Fruit fly (Drosophila melanogaster) whole organism, embryonic: ENCODE results near the gene CG3662.

ENCODE experiments used
- CG11247 ChIP-seq: fragments of 200-800 bp; sonication (Bioruptor generic); IDR thresholded peaks from 2 replicates; pipeline ENCODE4 v1.3.6; 2022; ENCODE audit warnings: missing biosample characterization, missing genetic modification characterization
- CG12071 ChIP-seq: fragments of 200-800 bp; sonication (Bioruptor generic); optimal IDR thresholded peaks from 3 replicates; lab custom pipeline; 2018; ENCODE audit warnings: missing biosample characterization, mild to moderate bottlenecking, missing genetic modification characterization
- CG12104 ChIP-seq: fragments of 200-800 bp; sonication (Bioruptor generic); optimal IDR thresholded peaks from 3 replicates; lab custom pipeline; 2016; ENCODE audit warnings: missing biosample characterization, missing genetic modification characterization
- CG12219 ChIP-seq: fragments of 200-800 bp; sonication (Bioruptor generic); optimal IDR thresholded peaks from 3 replicates; lab custom pipeline; 2018; ENCODE audit warnings: missing biosample characterization, mild to moderate bottlenecking, missing genetic modification characterization
- CG13123 ChIP-seq: fragments of 200-800 bp; sonication (Bioruptor generic); optimal IDR thresholded peaks from 2 replicates; lab custom pipeline; 2016; ENCODE audit warnings: missing biosample characterization, missing genetic modification characterization
- CG14050 ChIP-seq: fragments of 200-800 bp; sonication (Bioruptor generic); IDR thresholded peaks from 3 replicates; pipeline ENCODE4 v1.3.6; 2022; ENCODE audit warnings: missing biosample characterization, missing genetic modification characterization
- CG1529 ChIP-seq: fragments of 200-800 bp; sonication (Bioruptor generic); optimal IDR thresholded peaks from 3 replicates; lab custom pipeline; 2018; ENCODE audit warnings: missing biosample characterization, missing genetic modification characterization
- CG18764 ChIP-seq: fragments of 200-800 bp; sonication (Bioruptor generic); optimal IDR thresholded peaks from 3 replicates; lab custom pipeline; 2016; ENCODE audit warnings: missing biosample characterization, missing genetic modification characterization
- CG31224 ChIP-seq: fragments of 200-800 bp; sonication (Bioruptor generic); IDR thresholded peaks from 2 replicates; pipeline ENCODE4 v1.3.6; 2022; ENCODE audit warnings: missing biosample characterization, missing genetic modification characterization
- CG33557 ChIP-seq: fragments of 200-800 bp; sonication (Bioruptor generic); optimal IDR thresholded peaks from 2 replicates; lab custom pipeline; 2019; ENCODE audit warnings: missing biosample characterization, mild to moderate bottlenecking, missing genetic modification characterization, moderate library complexity
- CG34422 ChIP-seq: fragments of 200-800 bp; sonication (Bioruptor generic); IDR thresholded peaks from 3 replicates; pipeline ENCODE4 v1.3.6; 2022; ENCODE audit warnings: missing biosample characterization, missing genetic modification characterization
- CG6791 ChIP-seq: fragments of 200-800 bp; sonication (Bioruptor generic); IDR thresholded peaks from 3 replicates; pipeline ENCODE4 v1.3.6; 2022; ENCODE audit warnings: missing biosample characterization, missing genetic modification characterization; ENCODE audit not compliant: partially characterized antibody
- CG7357 ChIP-seq: fragments of 200-800 bp; sonication (Bioruptor generic); IDR thresholded peaks from 3 replicates; pipeline ENCODE4 v1.3.6; 2022; ENCODE audit warnings: missing biosample characterization, missing genetic modification characterization
- CG7786 ChIP-seq: fragments of 200-800 bp; sonication (Bioruptor generic); optimal IDR thresholded peaks from 2 replicates; lab custom pipeline; 2016; ENCODE audit warnings: missing biosample characterization, missing genetic modification characterization
- CkIIα-i1 ChIP-seq: fragments of 200-800 bp; sonication (Bioruptor generic); IDR thresholded peaks from 2 replicates; pipeline ENCODE4 v1.3.6; 2022; ENCODE audit warnings: missing biosample characterization, missing genetic modification characterization
- Dfd ChIP-seq, 2 experiments: fragments of >200 bp; optimal IDR thresholded peaks; 2 replicates each; lab custom pipeline; 2017; ENCODE audit warnings: missing biosample characterization in 2 of 2, missing genetic modification characterization in 2 of 2
- Doc3 ChIP-seq: fragments of 200-800 bp; sonication (Bioruptor generic); IDR thresholded peaks from 3 replicates; pipeline ENCODE4 v1.3.6; 2022; ENCODE audit warnings: missing biosample characterization, missing genetic modification characterization; ENCODE audit not compliant: partially characterized antibody
- Mes4 ChIP-seq: fragments of 200-800 bp; sonication (Bioruptor generic); optimal IDR thresholded peaks from 2 replicates; lab custom pipeline; 2016; ENCODE audit warnings: missing biosample characterization, missing genetic modification characterization
- Six4 ChIP-seq: fragments of 200-800 bp; sonication (Bioruptor generic); optimal IDR thresholded peaks from 2 replicates; lab custom pipeline; 2016; ENCODE audit warnings: missing biosample characterization, missing genetic modification characterization
- Sox100B ChIP-seq: fragments of 200-800 bp; sonication (Bioruptor generic); optimal IDR thresholded peaks from 3 replicates; lab custom pipeline; 2018; ENCODE audit warnings: missing biosample characterization, mild to moderate bottlenecking, missing genetic modification characterization
- ase ChIP-seq: fragments of 200-800 bp; sonication (Bioruptor generic); IDR thresholded peaks from 3 replicates; pipeline ENCODE4 v1.3.6; 2022; ENCODE audit warnings: missing biosample characterization, missing genetic modification characterization
- az2 ChIP-seq: fragments of 200-800 bp; sonication (Bioruptor generic); optimal IDR thresholded peaks from 3 replicates; lab custom pipeline; 2016; ENCODE audit warnings: missing biosample characterization, missing genetic modification characterization
- bowl ChIP-seq: fragments of 200-800 bp; sonication (Bioruptor generic); IDR thresholded peaks from 2 replicates; pipeline ENCODE4 v1.3.6; 2022; ENCODE audit warnings: missing biosample characterization, missing genetic modification characterization
- crp ChIP-seq, 2 experiments: fragments of 200-800 bp; sonication (Bioruptor generic); optimal IDR thresholded peaks; 2 replicates in 1 of 2; 3 replicates in 1 of 2; lab custom pipeline; 2017; ENCODE audit warnings: missing biosample characterization in 2 of 2, missing genetic modification characterization in 2 of 2, mild to moderate bottlenecking in 1 of 2, moderate library complexity in 1 of 2
- dan ChIP-seq: fragments of 200-800 bp; sonication (Bioruptor generic); IDR thresholded peaks from 2 replicates; pipeline ENCODE4 v1.3.6; 2022; ENCODE audit warnings: missing biosample characterization, missing genetic modification characterization
- ems ChIP-seq: fragments of 200-800 bp; sonication (Bioruptor generic); optimal IDR thresholded peaks from 3 replicates; lab custom pipeline; 2016; ENCODE audit warnings: missing biosample characterization, missing genetic modification characterization
- fu2 ChIP-seq: fragments of 200-800 bp; sonication (Bioruptor generic); optimal IDR thresholded peaks from 2 replicates; lab custom pipeline; 2016; ENCODE audit warnings: missing biosample characterization, missing genetic modification characterization
- gro ChIP-seq: fragments of 200-800 bp; sonication (Bioruptor generic); optimal IDR thresholded peaks from 2 replicates; lab custom pipeline; 2016; ENCODE audit warnings: missing biosample characterization, missing genetic modification characterization
- gsb-n ChIP-seq: fragments of 200-800 bp; sonication (Bioruptor generic); optimal IDR thresholded peaks from 3 replicates; lab custom pipeline; 2018; ENCODE audit warnings: missing biosample characterization, mild to moderate bottlenecking, missing genetic modification characterization
- gt ChIP-seq: fragments of 200-800 bp; sonication (Bioruptor generic); IDR thresholded peaks from 2 replicates; pipeline ENCODE4 v1.3.6; 2022; ENCODE audit warnings: missing biosample characterization, missing genetic modification characterization
- insv ChIP-seq, 2 experiments: fragments of 200-800 bp; sonication (Bioruptor generic); optimal IDR thresholded peaks; 3 replicates each; lab custom pipeline; 2016 to 2018; ENCODE audit warnings: missing biosample characterization in 2 of 2, missing genetic modification characterization in 2 of 2
- jigr1 ChIP-seq: fragments of 200-800 bp; sonication (Bioruptor generic); IDR thresholded peaks from 3 replicates; pipeline ENCODE4 v1.3.6; 2022; ENCODE audit warnings: missing biosample characterization, missing genetic modification characterization
- jing ChIP-seq: fragments of 200-800 bp; sonication (Bioruptor generic); optimal IDR thresholded peaks from 2 replicates; lab custom pipeline; 2018; ENCODE audit warnings: missing biosample characterization, mild to moderate bottlenecking, missing genetic modification characterization
- klu ChIP-seq: fragments of 200-800 bp; sonication (Bioruptor generic); IDR thresholded peaks from 2 replicates; pipeline ENCODE4 v1.3.6; 2022; ENCODE audit warnings: missing biosample characterization, missing genetic modification characterization
- knrl ChIP-seq: fragments of 200-800 bp; sonication (Bioruptor generic); IDR thresholded peaks from 3 replicates; pipeline ENCODE4 v1.3.6; 2022; ENCODE audit warnings: missing biosample characterization, missing genetic modification characterization; ENCODE audit not compliant: partially characterized antibody
- nerfin-1 ChIP-seq: fragments of 200-800 bp; sonication (Bioruptor generic); optimal IDR thresholded peaks from 3 replicates; lab custom pipeline; 2019; ENCODE audit warnings: missing biosample characterization, mild to moderate bottlenecking, missing genetic modification characterization, moderate library complexity
- oc ChIP-seq: fragments of 200-800 bp; sonication (Bioruptor generic); optimal IDR thresholded peaks from 2 replicates; lab custom pipeline; 2018; ENCODE audit warnings: missing biosample characterization, mild to moderate bottlenecking, missing genetic modification characterization, moderate library complexity
- pho ChIP-seq: fragments of 200-800 bp; sonication (Bioruptor generic); optimal IDR thresholded peaks from 2 replicates; lab custom pipeline; 2016; ENCODE audit warnings: missing biosample characterization, missing genetic modification characterization
- ranshi ChIP-seq: fragments of 200-800 bp; sonication (Bioruptor generic); IDR thresholded peaks from 2 replicates; pipeline ENCODE4 v1.3.6; 2022; ENCODE audit warnings: missing biosample characterization, missing genetic modification characterization
- sens-2 ChIP-seq: fragments of 200-800 bp; sonication (Bioruptor generic); IDR thresholded peaks from 2 replicates; pipeline ENCODE4 v1.3.6; 2022; ENCODE audit warnings: missing biosample characterization, missing genetic modification characterization
- seq ChIP-seq: fragments of 200-800 bp; sonication (Bioruptor generic); IDR thresholded peaks from 2 replicates; pipeline ENCODE4 v1.3.6; 2022; ENCODE audit warnings: missing biosample characterization, missing genetic modification characterization
- sim ChIP-seq: fragments of 200-800 bp; sonication (Bioruptor generic); IDR thresholded peaks from 2 replicates; pipeline ENCODE4 v1.3.6; 2022; ENCODE audit warnings: missing biosample characterization, missing genetic modification characterization
- slou ChIP-seq: fragments of 200-800 bp; sonication (Bioruptor generic); optimal IDR thresholded peaks from 3 replicates; lab custom pipeline; 2016; ENCODE audit warnings: missing biosample characterization, missing genetic modification characterization
- sob ChIP-seq: fragments of 200-800 bp; sonication (Bioruptor generic); IDR thresholded peaks from 2 replicates; pipeline ENCODE4 v1.3.6; 2022; ENCODE audit warnings: missing biosample characterization, missing genetic modification characterization
- tio ChIP-seq: fragments of 200-800 bp; sonication (Bioruptor generic); optimal IDR thresholded peaks from 2 replicates; lab custom pipeline; 2017; ENCODE audit warnings: missing biosample characterization, missing genetic modification characterization, inconsistent platforms
- ttk ChIP-seq: fragments of 200-800 bp; sonication (Bioruptor generic); IDR thresholded peaks from 2 replicates; pipeline ENCODE4 v2.1.2; 2022; ENCODE audit warnings: missing biosample characterization, missing genetic modification characterization
- unc-4 ChIP-seq: fragments of 200-800 bp; sonication (Bioruptor generic); IDR thresholded peaks from 2 replicates; pipeline ENCODE4 v1.3.6; 2022; ENCODE audit warnings: missing biosample characterization, missing genetic modification characterization; ENCODE audit not compliant: partially characterized antibody
- usp ChIP-seq: fragments of >200 bp; optimal IDR thresholded peaks from 2 replicates; lab custom pipeline; 2017; ENCODE audit warnings: missing biosample characterization, missing genetic modification characterization
- z ChIP-seq: fragments of 200-800 bp; sonication (Bioruptor generic); IDR thresholded peaks from 3 replicates; pipeline ENCODE4 v1.3.6; 2022; ENCODE audit warnings: missing biosample characterization, missing genetic modification characterization
- zen2 ChIP-seq: fragments of 200-800 bp; sonication (Bioruptor generic); IDR thresholded peaks from 3 replicates; pipeline ENCODE4 v1.3.6; 2022; ENCODE audit warnings: missing biosample characterization, missing genetic modification characterization; ENCODE audit not compliant: partially characterized antibody
- zfh1 ChIP-seq: fragments of 200-800 bp; sonication (Bioruptor generic); IDR thresholded peaks from 3 replicates; pipeline ENCODE4 v1.3.6; 2022; ENCODE audit warnings: missing biosample characterization, missing genetic modification characterization

CG3662 gene

DNA sequence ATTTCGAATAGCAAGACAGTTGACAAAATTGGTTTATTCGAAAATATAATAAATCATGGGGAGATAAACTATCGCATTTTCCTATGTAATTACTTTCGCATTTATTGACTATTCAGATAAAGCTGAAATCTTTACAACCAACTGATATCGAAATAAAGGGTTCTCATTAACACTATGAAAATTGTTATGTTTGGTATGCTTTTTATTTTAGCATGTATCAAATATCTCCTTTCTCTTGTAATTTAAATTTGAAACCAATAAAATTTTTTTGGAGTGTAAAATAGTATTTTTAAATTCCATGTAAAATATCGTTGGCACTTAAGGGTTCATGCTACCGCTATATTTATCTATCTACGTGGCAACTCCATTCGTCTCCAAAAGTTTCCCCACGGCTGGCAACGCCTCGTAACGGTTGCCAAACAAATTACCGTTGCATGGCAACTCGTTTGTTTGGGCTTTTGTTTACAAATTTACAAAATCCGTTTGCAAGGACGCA, 34.0 kb downstream of the CG3662 start, which contains the start of gene CG13949 (continued):
- TF ChIP-seq sim (GFP tag; lab: Robert Waterston, UW) = no peak
- TF ChIP-seq zen2 = no peak
- TF ChIP-seq jing = no peak
- TF ChIP-seq insv (GFP tag; optimal IDR thresholded peaks at IDR 0.05; lab: Kevin White, UChicago) = peak in 1 of 2 experiments; percentile 3
- TF ChIP-seq Six4 = peak; percentile 0
- TF ChIP-seq ems (GFP tag; lab: Kevin White, UChicago) = peak; percentile 31
- TF ChIP-seq Dfd (GFP tag; optimal IDR thresholded peaks at IDR 0.05; lab: Kevin White, UChicago) = no peak
- peak; percentile 65; the same call in 2 of the 3 replicates for TF ChIP-seq CG6791 (GFP tag; lab: Robert Waterston, UW)
- TF ChIP-seq nerfin-1 (tag; lab: Kevin White, UChicago) = peak; percentile 43
- TF ChIP-seq CG18764 = peak; percentile 10
- peak; percentile 56 for TF ChIP-seq knrl (GFP tag; lab: Robert Waterston, UW)
- TF ChIP-seq bowl = no peak
- TF ChIP-seq ase (GFP tag; lab: Robert Waterston, UW) = peak; percentile 71; the same call in 2 of the 3 replicates
- no peak for TF ChIP-seq gt (GFP tag; lab: Robert Waterston, UW)
- TF ChIP-seq CG7357 (GFP tag; lab: Robert Waterston, UW) = no peak
- TF ChIP-seq slou = peak; percentile 25
- TF ChIP-seq jigr1 = no peak
- no peak for TF ChIP-seq usp (GFP tag; lab: Kevin White, UChicago)
- TF ChIP-seq sob (GFP tag; lab: Robert Waterston, UW) = peak; percentile 85
- TF ChIP-seq CG33557 = no peak
- peak; percentile 15 for TF ChIP-seq Sox100B (GFP tag; lab: Kevin White, UChicago)
- TF ChIP-seq CG12219 (GFP tag; lab: Kevin White, UChicago) = peak; percentile 22
- no peak for TF ChIP-seq dan (GFP tag; lab: Robert Waterston, UW)
- peak; percentile 44; the same call in 1 of the 2 replicates for TF ChIP-seq unc-4
- peak; percentile 31 for TF ChIP-seq CG1529 (GFP tag; lab: Kevin White, UChicago)
- TF ChIP-seq CG34422 (GFP tag; lab: Robert Waterston, UW) = peak; percentile 77
- peak; percentile 52; the same call in 2 of the 3 replicates for TF ChIP-seq CG14050 (GFP tag; lab: Robert Waterston, UW)
- TF ChIP-seq oc (tag; lab: Kevin White, UChicago) = peak; percentile 60
- peak; percentile 31 for TF ChIP-seq CG12071 (GFP tag; lab: Kevin White, UChicago)
- TF ChIP-seq az2 (GFP tag; lab: Kevin White, UChicago) = peak; percentile 56
- peak; percentile 79 for TF ChIP-seq gro (GFP tag; lab: Kevin White, UChicago)
- TF ChIP-seq crp (GFP tag; optimal IDR thresholded peaks at IDR 0.05; lab: Kevin White, UChicago) = no peak
- TF ChIP-seq gsb-n (tag; lab: Kevin White, UChicago) = peak; percentile 38
- TF ChIP-seq seq (GFP tag; lab: Robert Waterston, UW) = peak; percentile 47; the same call in 1 of the 2 replicates
- no peak for TF ChIP-seq sens-2 (GFP tag; lab: Robert Waterston, UW)
- TF ChIP-seq tio (GFP tag; lab: Kevin White, UChicago) = no peak
- TF ChIP-seq CG13123 (GFP tag; lab: Kevin White, UChicago) = no peak
- peak; percentile 77; the same call in 2 of the 3 replicates for TF ChIP-seq zfh1 (GFP tag; lab: Robert Waterston, UW)
- peak; percentile 45 for TF ChIP-seq fu2
- TF ChIP-seq klu (GFP tag; lab: Robert Waterston, UW) = peak; percentile 47; the same call in 1 of the 2 replicates
- TF ChIP-seq CG12104 (GFP tag; lab: Kevin White, UChicago) = peak; percentile 31
- TF ChIP-seq CG11247 (GFP tag; lab: Robert Waterston, UW) = peak; percentile 72
- no peak for TF ChIP-seq Doc3
- peak; percentile 21 for TF ChIP-seq Mes4 (GFP tag; lab: Kevin White, UChicago)
- peak; percentile 78 for TF ChIP-seq ranshi
- TF ChIP-seq ttk (GFP tag; lab: Robert Waterston, UW) = peak; percentile 80
- TF ChIP-seq z (GFP tag; lab: Robert Waterston, UW) = peak; percentile 60; the same call in 1 of the 3 replicates
- no peak for TF ChIP-seq CG7786 (GFP tag; lab: Kevin White, UChicago)
- peak; percentile 66 for TF ChIP-seq pho (GFP tag; lab: Kevin White, UChicago)
- TF ChIP-seq CG31224 (GFP tag; lab: Robert Waterston, UW) = peak; percentile 69
- no peak for TF ChIP-seq CkIIα-i1
